Fruit fly (Drosophila melanogaster): ENCODE data around the gene bcd.

bcd gene

dm6 chr3R:6766928-6767327 lies 7.7 kb upstream of the bcd start:
- TF ChIP-seq gsb-n (tag; optimal IDR thresholded peaks at IDR 0.05): no peak
- TF ChIP-seq BtbVII (GFP tag; optimal IDR thresholded peaks at IDR 0.05): no peak
- TF ChIP-seq caup (GFP tag; optimal IDR thresholded peaks at IDR 0.05; ENCODE audit: severe bottlenecking): no peak
- no peak for TF ChIP-seq CG14667 (GFP tag; IDR thresholded peaks at IDR 0.05)
- TF ChIP-seq CG8290 (GFP tag; optimal IDR thresholded peaks at IDR 0.05): no peak
- TF ChIP-seq CG8290 (tag; optimal IDR thresholded peaks at IDR 0.05): peak in 1 of 2 experiments; percentile 12
- TF ChIP-seq CG3163 (GFP tag; optimal IDR thresholded peaks at IDR 0.05): no peak
- TF ChIP-seq CG32767 (GFP tag; IDR thresholded peaks at IDR 0.05): no peak
- TF ChIP-seq chm (GFP tag; IDR thresholded peaks at IDR 0.05): no peak
- peak; percentile 92 for TF ChIP-seq abd-A (tag; optimal IDR thresholded peaks at IDR 0.05)
- no peak for TF ChIP-seq wdn (GFP tag; IDR thresholded peaks at IDR 0.05)
- TF ChIP-seq Spps (tag; optimal IDR thresholded peaks at IDR 0.05): no peak
- TF ChIP-seq chn (GFP tag; optimal IDR thresholded peaks at IDR 0.05): no peak
- TF ChIP-seq CG17829 (tag; optimal IDR thresholded peaks at IDR 0.05): no peak
- TF ChIP-seq ind (GFP tag; optimal IDR thresholded peaks at IDR 0.05): no peak
- TF ChIP-seq Bgb (GFP tag; IDR thresholded peaks at IDR 0.05; ENCODE audit: partially characterized antibody): no peak
- no peak for TF ChIP-seq CG10543 (GFP tag; optimal IDR thresholded peaks at IDR 0.05)
- TF ChIP-seq onecut (GFP tag; IDR thresholded peaks at IDR 0.05): peak; percentile 30; the same call in 1 of the 2 replicates
- no peak for TF ChIP-seq shn (GFP tag; optimal IDR thresholded peaks at IDR 0.05)
- TF ChIP-seq grau (tag; optimal IDR thresholded peaks at IDR 0.05): no peak
- no peak for TF ChIP-seq Drgx (GFP tag; IDR thresholded peaks at IDR 0.05)
- TF ChIP-seq Jarid2 (GFP tag; optimal IDR thresholded peaks at IDR 0.05): no peak
- TF ChIP-seq CG8924 (tag; optimal IDR thresholded peaks at IDR 0.05): no peak
- TF ChIP-seq Ets65A (GFP tag): no peak
- TF ChIP-seq CG17802 (tag; optimal IDR thresholded peaks at IDR 0.05): no peak
- no peak for TF ChIP-seq HHEX (GFP tag; optimal IDR thresholded peaks at IDR 0.05)
- no peak for TF ChIP-seq CG2712 (tag; optimal IDR thresholded peaks at IDR 0.05)
- peak; percentile 34 for TF ChIP-seq nerfin-1 (tag; optimal IDR thresholded peaks at IDR 0.05)
- no peak for TF ChIP-seq CG10565 (GFP tag; optimal IDR thresholded peaks at IDR 0.05)
- no peak for TF ChIP-seq CG31441 (GFP tag; IDR thresholded peaks at IDR 0.05)
- TF ChIP-seq HLH54F (GFP tag; optimal IDR thresholded peaks at IDR 0.05): no peak
- no peak for TF ChIP-seq CG13775 (GFP tag; optimal IDR thresholded peaks at IDR 0.05)
- no peak for TF ChIP-seq Kr (GFP tag; optimal IDR thresholded peaks at IDR 0.05)
- no peak for TF ChIP-seq wor (GFP tag; IDR thresholded peaks at IDR 0.05)
- TF ChIP-seq gce (GFP tag; IDR thresholded peaks at IDR 0.05): no peak
- TF ChIP-seq CG11398 (GFP tag; optimal IDR thresholded peaks at IDR 0.05): no peak
- no peak for TF ChIP-seq CG1233 (GFP tag; optimal IDR thresholded peaks at IDR 0.05)
- TF ChIP-seq cg (GFP tag; optimal IDR thresholded peaks at IDR 0.05): no peak
- TF ChIP-seq ap (GFP tag; IDR thresholded peaks at IDR 0.05): no peak
- peak; percentile 60 for TF ChIP-seq Deaf1 (tag; optimal IDR thresholded peaks at IDR 0.05)
- no peak for TF ChIP-seq Nf-YA (GFP tag; IDR thresholded peaks at IDR 0.05)
- no peak for TF ChIP-seq gfzf (GFP tag; optimal IDR thresholded peaks at IDR 0.05)
- TF ChIP-seq CG5953 (GFP tag; IDR thresholded peaks at IDR 0.05): no peak
- no peak for TF ChIP-seq z (GFP tag; IDR thresholded peaks at IDR 0.05)
- TF ChIP-seq CG4282 (GFP tag; optimal IDR thresholded peaks at IDR 0.05): no peak
- TF ChIP-seq CG17612 (GFP tag; IDR thresholded peaks at IDR 0.05): no peak
- no peak for TF ChIP-seq Sox102F (GFP tag; optimal IDR thresholded peaks at IDR 0.05)
- no peak for TF ChIP-seq yki (optimal IDR thresholded peaks at IDR 0.05)
- peak; percentile 28 for TF ChIP-seq cad (GFP tag; optimal IDR thresholded peaks at IDR 0.05)
- peak; percentile 71 for TF ChIP-seq Med (GFP tag)
- TF ChIP-seq D19A (tag; optimal IDR thresholded peaks at IDR 0.05): no peak
- no peak for TF ChIP-seq CG18011 (GFP tag; optimal IDR thresholded peaks at IDR 0.05)

Data from whole organism, embryonic.